Worm (Caenorhabditis elegans) whole organism, L4 larva: ENCODE results near the gene alh-4.

Source experiments
- D1046.2 ChIP-seq: fragments of 200-800 bp; sonication (Bioruptor generic); IDR thresholded peaks from 2 replicates; pipeline ENCODE4 v1.3.6; 2022; ENCODE audit warnings: missing genetic modification characterization, missing compliant biosample characterization
- F26F4.8 ChIP-seq: fragments of 200-800 bp; sonication (Bioruptor generic); conservative IDR thresholded peaks from 2 replicates; pipeline ENCODE4 v1.3.6; 2022; ENCODE audit warnings: missing genetic modification characterization, missing compliant biosample characterization
- R02D3.7 ChIP-seq: fragments of 150-350 bp; sonication (generic microtip); optimal IDR thresholded peaks from 3 replicates; lab custom pipeline; 2014; ENCODE audit warnings: missing biosample characterization, missing genetic modification characterization
- ZK337.2 ChIP-seq: fragments of 200-800 bp; sonication (Bioruptor generic); IDR thresholded peaks from 2 replicates; pipeline ENCODE4 v1.3.6; 2022; ENCODE audit warnings: missing genetic modification reagents, missing genetic modification characterization, missing compliant biosample characterization
- ama-1 ChIP-seq: fragments of 150-350 bp; optimal IDR thresholded peaks from 2 replicates; lab custom pipeline; 2014; ENCODE audit warnings: inconsistent platforms, mixed read lengths
- attf-4 ChIP-seq: sonication (generic microtip); optimal IDR thresholded peaks from 3 replicates; lab custom pipeline; 2017; ENCODE audit warnings: missing biosample characterization, missing genetic modification characterization
- ceh-32 ChIP-seq: sonication (generic microtip); optimal IDR thresholded peaks from 2 replicates; lab custom pipeline; 2016; ENCODE audit warnings: mild to moderate bottlenecking, missing genetic modification characterization, missing compliant biosample characterization; ENCODE audit not compliant: poor library complexity
- cey-2 ChIP-seq: sonication (generic microtip); optimal IDR thresholded peaks from 3 replicates; lab custom pipeline; 2017; ENCODE audit warnings: missing genetic modification characterization, mild to moderate bottlenecking, missing compliant biosample characterization, antibody characterized with exemption, borderline replicate concordance; ENCODE audit not compliant: insufficient read depth
- daf-12 ChIP-seq: fragments of 150-350 bp; optimal IDR thresholded peaks from 2 replicates; lab custom pipeline; 2014; ENCODE audit warnings: missing biosample characterization, missing genetic modification reagents, missing genetic modification characterization
- daf-16 ChIP-seq, 3 experiments: sonication (generic microtip); optimal IDR thresholded peaks; 2 replicates each; lab custom pipeline; 2016 to 2017; ENCODE audit warnings: missing genetic modification characterization in 3 of 3, missing genetic modification reagents in 3 of 3, mild to moderate bottlenecking in 2 of 3, missing compliant biosample characterization in 2 of 3, missing biosample characterization in 1 of 3, moderate library complexity in 1 of 3
- daf-19 ChIP-seq: fragments of 200-800 bp; sonication (Bioruptor generic); conservative IDR thresholded peaks from 2 replicates; pipeline ENCODE4 v1.3.6; 2022; ENCODE audit warnings: missing genetic modification characterization, missing compliant biosample characterization
- daf-8 ChIP-seq: fragments of 200-800 bp; sonication (Bioruptor generic); IDR thresholded peaks from 2 replicates; pipeline ENCODE4 v1.3.6; 2022; ENCODE audit warnings: missing genetic modification characterization, missing compliant biosample characterization
- dmd-6 ChIP-seq: fragments of 200-800 bp; sonication (Bioruptor generic); IDR thresholded peaks from 2 replicates; pipeline ENCODE4 v1.3.6; 2022; ENCODE audit warnings: missing genetic modification reagents, missing genetic modification characterization, missing compliant biosample characterization
- dpl-1 ChIP-seq: fragments of 150-350 bp; optimal IDR thresholded peaks from 2 replicates; lab custom pipeline; 2014; ENCODE audit warnings: missing biosample characterization, missing genetic modification reagents, missing genetic modification characterization
- dve-1 ChIP-seq: sonication (generic microtip); optimal IDR thresholded peaks from 2 replicates; lab custom pipeline; 2017; ENCODE audit warnings: antibody characterized with exemption, mild to moderate bottlenecking, missing genetic modification characterization, missing compliant biosample characterization; ENCODE audit not compliant: insufficient read depth
- fos-1 ChIP-seq: fragments of 150-350 bp; optimal IDR thresholded peaks from 2 replicates; lab custom pipeline; 2014; ENCODE audit warnings: missing biosample characterization, missing genetic modification characterization
- hif-1 ChIP-seq, 2 experiments: sonication (generic microtip); optimal IDR thresholded peaks; 2 replicates each; lab custom pipeline; 2016 to 2017; ENCODE audit warnings: missing compliant biosample characterization in 2 of 2, missing genetic modification characterization in 2 of 2, missing genetic modification reagents in 2 of 2, missing genotype in 2 of 2, mild to moderate bottlenecking in 1 of 2
- hlh-11 ChIP-seq: fragments of 200-800 bp; sonication (Bioruptor generic); optimal IDR thresholded peaks from 2 replicates; lab custom pipeline; 2018; ENCODE audit warnings: mild to moderate bottlenecking, missing genetic modification characterization, missing compliant biosample characterization
- hlh-30 ChIP-seq: sonication (generic microtip); optimal IDR thresholded peaks from 2 replicates; lab custom pipeline; 2017; ENCODE audit warnings: antibody characterized with exemption, mild to moderate bottlenecking, missing genetic modification characterization, missing compliant biosample characterization; ENCODE audit not compliant: insufficient read depth
- lin-1 ChIP-seq: fragments of 200-800 bp; sonication (Bioruptor generic); IDR thresholded peaks from 2 replicates; pipeline ENCODE4 v1.3.6; 2022; ENCODE audit warnings: missing genetic modification reagents, missing genetic modification characterization, missing compliant biosample characterization
- lin-13 ChIP-seq: fragments of 150-350 bp; optimal IDR thresholded peaks from 2 replicates; lab custom pipeline; 2014; ENCODE audit warnings: missing biosample characterization, missing genetic modification reagents, missing genetic modification characterization
- lin-15B ChIP-seq: fragments of 150-350 bp; sonication (generic microtip); optimal IDR thresholded peaks from 3 replicates; lab custom pipeline; 2014; ENCODE audit warnings: missing biosample characterization, missing genetic modification characterization
- lin-29 ChIP-seq: fragments of 200-800 bp; sonication (Bioruptor generic); IDR thresholded peaks from 2 replicates; pipeline ENCODE4 v1.3.6; 2022; ENCODE audit warnings: missing genetic modification reagents, missing genetic modification characterization, missing compliant biosample characterization
- lin-38 ChIP-seq: fragments of 200-800 bp; sonication (Bioruptor generic); IDR thresholded peaks from 2 replicates; pipeline ENCODE4 v1.3.6; 2022; ENCODE audit warnings: missing genetic modification reagents, missing genetic modification characterization, missing compliant biosample characterization
- lsy-2 ChIP-seq, 2 experiments: fragments of 150-350 bp in 1 of 2; sonication (generic microtip) in 1 of 2; optimal IDR thresholded peaks; 2 replicates each; lab custom pipeline; 2014 to 2017; ENCODE audit warnings: missing biosample characterization in 2 of 2, missing genetic modification characterization in 2 of 2
- madf-9 ChIP-seq: fragments of 200-800 bp; sonication (Bioruptor generic); conservative IDR thresholded peaks from 2 replicates; pipeline ENCODE4 v1.3.6; 2022; ENCODE audit warnings: missing genetic modification reagents, missing genetic modification characterization, missing compliant biosample characterization
- mdl-1 ChIP-seq, 2 experiments: fragments of 150-350 bp in 1 of 2; sonication (generic microtip) in 1 of 2; optimal IDR thresholded peaks; 2 replicates each; lab custom pipeline; 2014 to 2017; ENCODE audit warnings: missing biosample characterization in 2 of 2, missing genetic modification characterization in 2 of 2
- mdt-29 ChIP-seq: fragments of 200-800 bp; sonication (Bioruptor generic); IDR thresholded peaks from 2 replicates; pipeline ENCODE4 v1.3.6; 2022; ENCODE audit warnings: missing genetic modification reagents, missing genetic modification characterization, missing compliant biosample characterization
- mep-1 ChIP-seq: fragments of 150-350 bp; sonication (generic microtip); optimal IDR thresholded peaks from 3 replicates; lab custom pipeline; 2014; ENCODE audit warnings: missing biosample characterization, missing genetic modification characterization
- nhr-10 ChIP-seq: fragments of 150-350 bp; optimal IDR thresholded peaks from 2 replicates; lab custom pipeline; 2014; ENCODE audit warnings: missing biosample characterization, missing genetic modification characterization
- nhr-102 ChIP-seq: sonication (generic microtip); optimal IDR thresholded peaks from 2 replicates; lab custom pipeline; 2016; ENCODE audit warnings: mild to moderate bottlenecking, missing genetic modification characterization, moderate library complexity, missing compliant biosample characterization
- nhr-237 ChIP-seq: sonication (generic microtip); optimal IDR thresholded peaks from 2 replicates; lab custom pipeline; 2017; ENCODE audit warnings: missing biosample characterization, missing genetic modification characterization
- nhr-28 ChIP-seq: fragments of 150-350 bp; optimal IDR thresholded peaks from 2 replicates; lab custom pipeline; 2014; ENCODE audit warnings: missing biosample characterization, missing genetic modification characterization
- nhr-48 ChIP-seq: sonication (generic microtip); optimal IDR thresholded peaks from 2 replicates; lab custom pipeline; 2016; ENCODE audit warnings: mild to moderate bottlenecking, missing genetic modification characterization, missing compliant biosample characterization
- nhr-77 ChIP-seq: fragments of 150-350 bp; optimal IDR thresholded peaks from 2 replicates; lab custom pipeline; 2014; ENCODE audit warnings: missing biosample characterization, missing genetic modification characterization
- pha-4 ChIP-seq, 2 experiments: fragments of 150-350 bp in 1 of 2; fragments of 200-800 bp in 1 of 2; sonication (Bioruptor generic) in 1 of 2; IDR thresholded peaks in 1 of 2; optimal IDR thresholded peaks in 1 of 2; 2 replicates each; pipeline versions ENCODE4 v1.3.6 to Lab custom; 2014 to 2022; ENCODE audit warnings: missing genetic modification characterization in 2 of 2, missing genetic modification reagents in 2 of 2, missing biosample characterization in 1 of 2, missing compliant biosample characterization in 1 of 2
- pqm-1 ChIP-seq: sonication (generic microtip); optimal IDR thresholded peaks from 2 replicates; lab custom pipeline; 2017; ENCODE audit warnings: missing biosample characterization, missing genetic modification characterization
- saeg-2 ChIP-seq: fragments of 200-800 bp; sonication (Bioruptor generic); IDR thresholded peaks from 2 replicates; pipeline ENCODE4 v1.3.6; 2022; ENCODE audit warnings: missing genetic modification reagents, missing genetic modification characterization, missing compliant biosample characterization
- skn-1 ChIP-seq: fragments of 150-350 bp; optimal IDR thresholded peaks from 2 replicates; lab custom pipeline; 2014; ENCODE audit warnings: missing biosample characterization, missing genetic modification characterization
- snpc-1.2 ChIP-seq: fragments of 200-800 bp; sonication (Bioruptor generic); IDR thresholded peaks from 2 replicates; pipeline ENCODE4 v1.3.6; 2022; ENCODE audit warnings: missing genetic modification reagents, missing genetic modification characterization, missing compliant biosample characterization
- tag-97 ChIP-seq: fragments of 200-800 bp; sonication (Bioruptor generic); IDR thresholded peaks from 2 replicates; pipeline ENCODE4 v1.3.6; 2022; ENCODE audit warnings: missing genetic modification characterization, missing compliant biosample characterization
- unc-130 ChIP-seq: sonication (generic microtip); optimal IDR thresholded peaks from 2 replicates; lab custom pipeline; 2016; ENCODE audit warnings: missing genetic modification reagents, missing genetic modification characterization, missing compliant biosample characterization
- unc-62 ChIP-seq, 3 experiments: fragments of 150-350 bp in 1 of 3; sonication (generic microtip); optimal IDR thresholded peaks in 2 of 3; peaks in 1 of 3; 1 replicate in 1 of 3; 2 replicates in 2 of 3; lab custom pipeline; 2014 to 2017; ENCODE audit warnings: missing biosample characterization in 3 of 3, missing genetic modification characterization in 3 of 3, missing genetic modification reagents in 3 of 3, missing genotype in 1 of 3
- zfp-3 ChIP-seq: fragments of 200-800 bp; sonication (Bioruptor generic); conservative IDR thresholded peaks from 2 replicates; pipeline ENCODE4 v1.3.6; 2022; ENCODE audit warnings: missing genetic modification reagents, missing genetic modification characterization, missing compliant biosample characterization

The alh-4 gene

ce11 chrV:6429870-6430339 lies at the start of gene alh-4:
TSS of gene alh-4 (minus strand) at chrV:6429920.
- TF ChIP-seq nhr-10 (tag; lab: Kevin White, UChicago) (no peak), D1046.2 (GFP tag; lab: Robert Waterston, UW) (no peak), snpc-1.2 (GFP tag; lab: Robert Waterston, UW) (no peak), nhr-28 (tag; lab: Kevin White, UChicago) (peak; percentile 44), lsy-2 (tag; optimal IDR thresholded peaks at IDR 0.05; lab: Kevin White, UChicago) (no peak), F26F4.8 (GFP tag; lab: Robert Waterston, UW) (no peak), lin-15B (tag; lab: Kevin White, UChicago) (no peak), zfp-3 (GFP tag; lab: Robert Waterston, UW) (no peak), daf-8 (GFP tag; lab: Robert Waterston, UW) (no peak), lin-13 (GFP tag; lab: Kevin White, UChicago) (no peak), unc-62 (GFP tag; optimal IDR thresholded peaks at IDR 0.05 in 1 of 2; lab: Kevin White, UChicago) (peak in 1 of 2 experiments; percentile 85), unc-62 (tag; optimal IDR thresholded peaks at IDR 0.05; lab: Kevin White, UChicago) (no peak), daf-12 (tag; lab: Kevin White, UChicago) (no peak), skn-1 (tag; lab: Kevin White, UChicago) (no peak), lin-38 (GFP tag; lab: Robert Waterston, UW) (no peak), mep-1 (no peak), hlh-11 (tag; lab: Kevin White, UChicago) (peak; percentile 28), unc-130 (GFP tag; lab: Kevin White, UChicago) (no peak), nhr-102 (tag; lab: Kevin White, UChicago) (no peak), daf-19 (GFP tag; lab: Robert Waterston, UW) (no peak), nhr-48 (tag; lab: Kevin White, UChicago) (no peak), mdt-29 (GFP tag; lab: Robert Waterston, UW) (no peak), ama-1 (lab: Kevin White, UChicago) (no peak), cey-2 (tag; lab: Kevin White, UChicago) (peak; percentile 45), hlh-30 (tag; lab: Kevin White, UChicago) (peak; percentile 39), tag-97 (GFP tag; lab: Robert Waterston, UW) (no peak), saeg-2 (GFP tag; lab: Robert Waterston, UW) (no peak), dpl-1 (GFP tag; lab: Kevin White, UChicago) (no peak), R02D3.7 (no peak), ceh-32 (no peak), pha-4 (GFP tag; IDR thresholded peaks at IDR 0.05; lab: Robert Waterston, UW) (no peak), pha-4 (tag; optimal IDR thresholded peaks at IDR 0.05; lab: Kevin White, UChicago) (no peak)

- no peak for TF ChIP-seq D1046.2 (GFP tag; lab: Robert Waterston, UW)
- TF ChIP-seq mep-1, result peak; percentile 18
- TF ChIP-seq ZK337.2 (GFP tag; lab: Robert Waterston, UW), result no peak
- no peak for TF ChIP-seq mdl-1 (tag; optimal IDR thresholded peaks at IDR 0.05; lab: Kevin White, UChicago)
- no peak for TF ChIP-seq madf-9 (GFP tag; lab: Robert Waterston, UW)
- TF ChIP-seq nhr-237 (tag; lab: Kevin White, UChicago), result no peak
- no peak for TF ChIP-seq lin-29 (GFP tag; lab: Robert Waterston, UW)
- peak; percentile 72 for TF ChIP-seq nhr-28 (tag; lab: Kevin White, UChicago)
- no peak for TF ChIP-seq attf-4 (tag; lab: Kevin White, UChicago)
- peak; percentile 46; the same call in 1 of the 2 replicates for TF ChIP-seq lin-1 (GFP tag; lab: Robert Waterston, UW)
- TF ChIP-seq fos-1 (tag; lab: Kevin White, UChicago), result no peak
- TF ChIP-seq nhr-77 (tag; lab: Kevin White, UChicago), result peak; percentile 43
- TF ChIP-seq hlh-11 (tag; lab: Kevin White, UChicago), result peak; percentile 61
- TF ChIP-seq hif-1 (tag; optimal IDR thresholded peaks at IDR 0.05; lab: Kevin White, UChicago), result no peak
- peak; percentile 60 for TF ChIP-seq dmd-6 (GFP tag; lab: Robert Waterston, UW)
- TF ChIP-seq nhr-10 (tag; lab: Kevin White, UChicago), result no peak
- TF ChIP-seq pqm-1 (tag; lab: Kevin White, UChicago), result peak; percentile 90
- peak; percentile 83 for TF ChIP-seq dve-1
- TF ChIP-seq daf-16 (GFP tag; optimal IDR thresholded peaks at IDR 0.05; lab: Kevin White, UChicago), result no peak
- TF ChIP-seq daf-16 (tag; optimal IDR thresholded peaks at IDR 0.05; lab: Kevin White, UChicago), result peak; percentile 77
- peak; percentile 36 for TF ChIP-seq dpl-1 (GFP tag; lab: Kevin White, UChicago)
Observed at ce11 chrV:6476026-6476425, 46.3 kb upstream of the alh-4 start.
